Comparison of ENCODE assay signal across 1 fruit fly cellular context in genomic region chr3L:692699-693098, dm6.
TF ChIP-seq lines count a peak whose summit lies in the region.

Vti1a (minus strand) TSS chr3L:692919.

TF ChIP-seq in whole organism, embryonic, 481 proteins besides CTCF, POLR2A, EP300 and RAD21 (continued from another document and continues in another):
- TF ChIP-seq fu2 (GFP tag; optimal IDR thresholded peaks at IDR 0.05; lab: Kevin White, UChicago) (no peak), Sry-δ (GFP tag; optimal IDR thresholded peaks at IDR 0.05; lab: Kevin White, UChicago) (peak; percentile 6), Xbp1 (GFP tag; optimal IDR thresholded peaks at IDR 0.05; lab: Kevin White, UChicago) (no peak), row (GFP tag; IDR thresholded peaks at IDR 0.05; lab: Robert Waterston, UW) (peak; percentile 36; the same call in 1 of the 3 replicates), Awh (GFP tag; IDR thresholded peaks at IDR 0.05; lab: Robert Waterston, UW) (no peak), yki (optimal IDR thresholded peaks at IDR 0.05; lab: Kevin White, UChicago) (no peak), CG4282 (GFP tag; optimal IDR thresholded peaks at IDR 0.05; lab: Kevin White, UChicago) (no peak), CG12744 (GFP tag; optimal IDR thresholded peaks at IDR 0.05; lab: Kevin White, UChicago) (no peak), CG2129 (GFP tag; IDR thresholded peaks at IDR 0.05; lab: Robert Waterston, UW; ENCODE audit: partially characterized antibody) (no peak), grn (GFP tag; optimal IDR thresholded peaks at IDR 0.05; lab: Kevin White, UChicago) (peak; percentile 32), sr (GFP tag; IDR thresholded peaks at IDR 0.05; lab: Robert Waterston, UW) (no peak), ERR (GFP tag; optimal IDR thresholded peaks at IDR 0.05; lab: Kevin White, UChicago) (no peak), bigmax (GFP tag; optimal IDR thresholded peaks at IDR 0.05; lab: Kevin White, UChicago) (peak; percentile 34), CoRest (tag; optimal IDR thresholded peaks at IDR 0.05; lab: Kevin White, UChicago) (peak; percentile 19), zf30C (GFP tag; optimal IDR thresholded peaks at IDR 0.05; lab: Kevin White, UChicago) (no peak), Hr78 (GFP tag; optimal IDR thresholded peaks at IDR 0.05; lab: Kevin White, UChicago) (no peak), Tbp (GFP tag; optimal IDR thresholded peaks at IDR 0.05; lab: Kevin White, UChicago) (no peak), BEAF-32 (GFP tag; optimal IDR thresholded peaks at IDR 0.05; lab: Kevin White, UChicago) (peak; percentile 34), ken (GFP tag; IDR thresholded peaks at IDR 0.05; lab: Robert Waterston, UW) (no peak), Hmr (GFP tag; optimal IDR thresholded peaks at IDR 0.05; lab: Kevin White, UChicago) (peak; percentile 27), Usf (GFP tag; optimal IDR thresholded peaks at IDR 0.05; lab: Kevin White, UChicago) (no peak), mam (GFP tag; optimal IDR thresholded peaks at IDR 0.05; lab: Kevin White, UChicago) (no peak), insv (GFP tag; optimal IDR thresholded peaks at IDR 0.05; lab: Kevin White, UChicago) (peak in 1 of 2 experiments; percentile 14), ftz-f1 (GFP tag; optimal IDR thresholded peaks at IDR 0.05; lab: Kevin White, UChicago) (peak; percentile 82), sug (tag; optimal IDR thresholded peaks at IDR 0.05; lab: Kevin White, UChicago) (peak; percentile 11), Scr (GFP tag; IDR thresholded peaks at IDR 0.05; lab: Robert Waterston, UW; ENCODE audit: partially characterized antibody) (peak; percentile 33; the same call in 1 of the 2 replicates), mirr (GFP tag; optimal IDR thresholded peaks at IDR 0.05; lab: Kevin White, UChicago) (no peak), Hr51 (GFP tag; optimal IDR thresholded peaks at IDR 0.05; lab: Kevin White, UChicago) (no peak), Abd-B (GFP tag; optimal IDR thresholded peaks at IDR 0.05; lab: Kevin White, UChicago) (no peak), CG3847 (GFP tag; IDR thresholded peaks at IDR 0.05; lab: Robert Waterston, UW) (peak; percentile 49; the same call in 1 of the 2 replicates), Bdp1 (GFP tag; optimal IDR thresholded peaks at IDR 0.05; lab: Kevin White, UChicago) (no peak), Stat92E (GFP tag; optimal IDR thresholded peaks at IDR 0.05; lab: Kevin White, UChicago) (no peak), CG15696 (tag; optimal IDR thresholded peaks at IDR 0.05; lab: Kevin White, UChicago) (no peak), slbo (GFP tag; IDR thresholded peaks at IDR 0.05; lab: Robert Waterston, UW) (no peak), CG12299 (tag; optimal IDR thresholded peaks at IDR 0.05; lab: Kevin White, UChicago) (no peak), Nf-YC (tag; optimal IDR thresholded peaks at IDR 0.05; lab: Kevin White, UChicago) (peak; percentile 12), CG2712 (tag; optimal IDR thresholded peaks at IDR 0.05; lab: Kevin White, UChicago) (peak; percentile 39), sc (optimal IDR thresholded peaks at IDR 0.05; lab: Kevin White, UChicago) (no peak), sc (GFP tag; optimal IDR thresholded peaks at IDR 0.05; lab: Kevin White, UChicago) (no peak), CG7786 (GFP tag; optimal IDR thresholded peaks at IDR 0.05; lab: Kevin White, UChicago) (no peak), CG9797 (GFP tag; optimal IDR thresholded peaks at IDR 0.05; lab: Kevin White, UChicago) (peak; percentile 79), scrt (GFP tag; optimal IDR thresholded peaks at IDR 0.05; lab: Kevin White, UChicago) (peak; percentile 12), ato (GFP tag; IDR thresholded peaks at IDR 0.05; lab: Robert Waterston, UW; ENCODE audit: partially characterized antibody) (0 out of 2 replicates have a peak, but pooled peaks have one; percentile 11), sna (GFP tag; IDR thresholded peaks at IDR 0.05; lab: Robert Waterston, UW; ENCODE audit: partially characterized antibody) (peak; percentile 40; the same call in 1 of the 2 replicates), salm (tag; optimal IDR thresholded peaks at IDR 0.05; lab: Kevin White, UChicago) (no peak), tap (tag; optimal IDR thresholded peaks at IDR 0.05; lab: Kevin White, UChicago) (peak; percentile 1), al (GFP tag; IDR thresholded peaks at IDR 0.05; lab: Robert Waterston, UW) (no peak), CG12391 (tag; optimal IDR thresholded peaks at IDR 0.05; lab: Kevin White, UChicago) (peak; percentile 16), CG16813 (GFP tag; IDR thresholded peaks at IDR 0.05; lab: Robert Waterston, UW; ENCODE audit: partially characterized antibody) (0 out of 3 replicates have a peak, but pooled peaks have one; percentile 31), Dp (GFP tag; optimal IDR thresholded peaks at IDR 0.05; lab: Kevin White, UChicago) (peak; percentile 57), E2f2 (GFP tag; IDR thresholded peaks at IDR 0.05; lab: Robert Waterston, UW) (peak; percentile 46; the same call in 1 of the 2 replicates), dmrt11E (tag; optimal IDR thresholded peaks at IDR 0.05; lab: Kevin White, UChicago) (no peak), psq (GFP tag; optimal IDR thresholded peaks at IDR 0.05; lab: Kevin White, UChicago) (no peak), NfI (GFP tag; optimal IDR thresholded peaks at IDR 0.05; lab: Kevin White, UChicago) (no peak), MBD-R2 (GFP tag; IDR thresholded peaks at IDR 0.05; lab: Robert Waterston, UW) (peak; percentile 82), HmgZ (tag; optimal IDR thresholded peaks at IDR 0.05; lab: Kevin White, UChicago) (peak; percentile 33), Bgb (GFP tag; IDR thresholded peaks at IDR 0.05; lab: Robert Waterston, UW; ENCODE audit: partially characterized antibody) (peak; percentile 46; the same call in 1 of the 2 replicates), phol (tag; optimal IDR thresholded peaks at IDR 0.05; lab: Kevin White, UChicago) (peak; percentile 38), CG7745 (tag; optimal IDR thresholded peaks at IDR 0.05; lab: Kevin White, UChicago) (no peak), CHES-1-like (GFP tag; optimal IDR thresholded peaks at IDR 0.05; lab: Kevin White, UChicago) (peak; percentile 7), CG12659 (GFP tag; optimal IDR thresholded peaks at IDR 0.05; lab: Kevin White, UChicago) (peak; percentile 34), danr (GFP tag; IDR thresholded peaks at IDR 0.05; lab: Robert Waterston, UW) (no peak), Eip74EF (GFP tag; optimal IDR thresholded peaks at IDR 0.05; lab: Kevin White, UChicago) (no peak), maf-S (GFP tag; optimal IDR thresholded peaks at IDR 0.05; lab: Kevin White, UChicago) (no peak), CG18262 (tag; optimal IDR thresholded peaks at IDR 0.05; lab: Kevin White, UChicago) (peak; percentile 2), CG4360 (GFP tag; IDR thresholded peaks at IDR 0.05; lab: Robert Waterston, UW) (0 out of 2 replicates have a peak, but pooled peaks have one; percentile 23), CG8290 (GFP tag; optimal IDR thresholded peaks at IDR 0.05; lab: Kevin White, UChicago) (peak; percentile 58), CG8290 (tag; optimal IDR thresholded peaks at IDR 0.05; lab: Kevin White, UChicago) (peak in 1 of 2 experiments; percentile 43), Dref (GFP tag; IDR thresholded peaks at IDR 0.05; lab: Robert Waterston, UW) (peak; percentile 44; the same call in 1 of the 2 replicates), CG1603 (tag; optimal IDR thresholded peaks at IDR 0.05; lab: Kevin White, UChicago) (peak; percentile 64), CG14050 (GFP tag; IDR thresholded peaks at IDR 0.05; lab: Robert Waterston, UW) (no peak), Atf-2 (GFP tag; optimal IDR thresholded peaks at IDR 0.05; lab: Kevin White, UChicago) (no peak), CG17361 (GFP tag; IDR thresholded peaks at IDR 0.05; lab: Robert Waterston, UW) (0 out of 3 replicates have a peak, but pooled peaks have one; percentile 33), nmo (GFP tag; optimal IDR thresholded peaks at IDR 0.05; lab: Kevin White, UChicago) (peak; percentile 45), CG15601 (tag; optimal IDR thresholded peaks at IDR 0.05; lab: Kevin White, UChicago) (peak; percentile 44), pzg (GFP tag; optimal IDR thresholded peaks at IDR 0.05; lab: Kevin White, UChicago) (peak; percentile 86), bab2 (GFP tag; optimal IDR thresholded peaks at IDR 0.05; lab: Kevin White, UChicago) (no peak), CG15514 (GFP tag; optimal IDR thresholded peaks at IDR 0.05; lab: Kevin White, UChicago) (peak; percentile 78), Rfx (GFP tag; IDR thresholded peaks at IDR 0.05; lab: Robert Waterston, UW) (0 out of 2 replicates have a peak, but pooled peaks have one; percentile 6), gfzf (GFP tag; optimal IDR thresholded peaks at IDR 0.05; lab: Kevin White, UChicago) (peak; percentile 90), MESR4 (GFP tag; optimal IDR thresholded peaks at IDR 0.05; lab: Kevin White, UChicago) (peak; percentile 71), Ets97D (GFP tag; optimal IDR thresholded peaks at IDR 0.05; lab: Kevin White, UChicago) (peak; percentile 59), Fer1 (GFP tag; optimal IDR thresholded peaks at IDR 0.05; lab: Kevin White, UChicago) (no peak), B-H2 (GFP tag; optimal IDR thresholded peaks at IDR 0.05; lab: Kevin White, UChicago) (no peak), HLH54F (GFP tag; optimal IDR thresholded peaks at IDR 0.05; lab: Kevin White, UChicago) (no peak), Ssrp (tag; optimal IDR thresholded peaks at IDR 0.05; lab: Kevin White, UChicago) (no peak), org-1 (GFP tag; optimal IDR thresholded peaks at IDR 0.05; lab: Kevin White, UChicago) (no peak), onecut (GFP tag; IDR thresholded peaks at IDR 0.05; lab: Robert Waterston, UW) (peak; percentile 31; the same call in 1 of the 2 replicates), CG17186 (GFP tag; optimal IDR thresholded peaks at IDR 0.05; lab: Kevin White, UChicago) (no peak), Lhr (GFP tag; optimal IDR thresholded peaks at IDR 0.05; lab: Kevin White, UChicago) (peak; percentile 85), Myb (GFP tag; optimal IDR thresholded peaks at IDR 0.05; lab: Kevin White, UChicago) (peak; percentile 83), D19B (GFP tag; optimal IDR thresholded peaks at IDR 0.05; lab: Kevin White, UChicago) (no peak), Dbx (GFP tag; IDR thresholded peaks at IDR 0.05; lab: Robert Waterston, UW) (no peak), vfl (GFP tag; optimal IDR thresholded peaks at IDR 0.05; lab: Kevin White, UChicago) (no peak), z (GFP tag; IDR thresholded peaks at IDR 0.05; lab: Robert Waterston, UW) (no peak), CG17829 (tag; optimal IDR thresholded peaks at IDR 0.05; lab: Kevin White, UChicago) (peak; percentile 34), Kr (GFP tag; optimal IDR thresholded peaks at IDR 0.05; lab: Kevin White, UChicago) (no peak), HLH3B (GFP tag; IDR thresholded peaks at IDR 0.05; lab: Robert Waterston, UW) (no peak), grau (tag; optimal IDR thresholded peaks at IDR 0.05; lab: Kevin White, UChicago) (peak; percentile 2), CG13424 (tag; optimal IDR thresholded peaks at IDR 0.05; lab: Kevin White, UChicago) (no peak), stwl (tag; optimal IDR thresholded peaks at IDR 0.05; lab: Kevin White, UChicago) (peak; percentile 98), CG13894 (tag; optimal IDR thresholded peaks at IDR 0.05; lab: Kevin White, UChicago) (peak; percentile 86), CG17359 (tag; optimal IDR thresholded peaks at IDR 0.05; lab: Kevin White, UChicago) (peak; percentile 7), CG2199 (GFP tag; IDR thresholded peaks at IDR 0.05; lab: Robert Waterston, UW) (no peak), klu (GFP tag; IDR thresholded peaks at IDR 0.05; lab: Robert Waterston, UW) (no peak), CG10543 (GFP tag; optimal IDR thresholded peaks at IDR 0.05; lab: Kevin White, UChicago) (no peak), Doc3 (GFP tag; IDR thresholded peaks at IDR 0.05; lab: Robert Waterston, UW; ENCODE audit: partially characterized antibody) (peak; percentile 40; the same call in 1 of the 3 replicates), fd3F (GFP tag; optimal IDR thresholded peaks at IDR 0.05; lab: Kevin White, UChicago) (no peak), Max (GFP tag; optimal IDR thresholded peaks at IDR 0.05; lab: Kevin White, UChicago) (no peak), her (GFP tag; optimal IDR thresholded peaks at IDR 0.05; lab: Kevin White, UChicago) (no peak), trem (tag; optimal IDR thresholded peaks at IDR 0.05; lab: Kevin White, UChicago) (peak; percentile 96), bbx (GFP tag; IDR thresholded peaks at IDR 0.05; lab: Robert Waterston, UW; ENCODE audit: partially characterized antibody) (peak; percentile 65; the same call in 1 of the 2 replicates), CG3995 (GFP tag; optimal IDR thresholded peaks at IDR 0.05; lab: Kevin White, UChicago) (no peak), Hr3 (GFP tag; optimal IDR thresholded peaks at IDR 0.05; lab: Kevin White, UChicago) (no peak), Chrac-16 (GFP tag; optimal IDR thresholded peaks at IDR 0.05; lab: Kevin White, UChicago) (no peak), pros (GFP tag; optimal IDR thresholded peaks at IDR 0.05; lab: Kevin White, UChicago) (no peak), CG18476 (GFP tag; optimal IDR thresholded peaks at IDR 0.05; lab: Kevin White, UChicago) (no peak), Deaf1 (tag; optimal IDR thresholded peaks at IDR 0.05; lab: Kevin White, UChicago) (peak; percentile 9), CG4617 (GFP tag; optimal IDR thresholded peaks at IDR 0.05; lab: Kevin White, UChicago; ENCODE audit: borderline replicate concordance) (peak; percentile 62), gem (tag; optimal IDR thresholded peaks at IDR 0.05; lab: Kevin White, UChicago) (no peak), Sin3A (optimal IDR thresholded peaks at IDR 0.05; lab: Kevin White, UChicago) (peak; percentile 3), CG12155 (GFP tag; optimal IDR thresholded peaks at IDR 0.05; lab: Kevin White, UChicago) (no peak), CG14710 (tag; optimal IDR thresholded peaks at IDR 0.05; lab: Kevin White, UChicago) (peak; percentile 71), ewg (GFP tag; optimal IDR thresholded peaks at IDR 0.05; lab: Kevin White, UChicago) (no peak), CG13775 (GFP tag; optimal IDR thresholded peaks at IDR 0.05; lab: Kevin White, UChicago) (no peak), peb (GFP tag; IDR thresholded peaks at IDR 0.05; lab: Robert Waterston, UW) (no peak), Lpt (GFP tag; optimal IDR thresholded peaks at IDR 0.05; lab: Kevin White, UChicago) (no peak), hbn (GFP tag; IDR thresholded peaks at IDR 0.05; lab: Robert Waterston, UW; ENCODE audit: partially characterized antibody) (no peak), Fer2 (tag; optimal IDR thresholded peaks at IDR 0.05; lab: Kevin White, UChicago) (no peak), CG33557 (GFP tag; optimal IDR thresholded peaks at IDR 0.05; lab: Kevin White, UChicago) (no peak), odd (GFP tag; optimal IDR thresholded peaks at IDR 0.05; lab: Kevin White, UChicago) (no peak)
